Fruit fly (Drosophila melanogaster): ENCODE results near the gene CG3961.

The CG3961 gene

dm6 chr3L:18890283-18891175 is at the start of gene CG3961 (continued):
- peak; percentile 79 for TF ChIP-seq maf-S (GFP tag; optimal IDR thresholded peaks at IDR 0.05)
- peak; percentile 99 for TF ChIP-seq CG1529 (GFP tag; optimal IDR thresholded peaks at IDR 0.05)
- no peak for TF ChIP-seq Lpt (GFP tag; optimal IDR thresholded peaks at IDR 0.05)
- peak; percentile 72 for TF ChIP-seq CTCF (GFP tag; optimal IDR thresholded peaks at IDR 0.05)
- TF ChIP-seq CG6791 (GFP tag; IDR thresholded peaks at IDR 0.05; ENCODE audit: partially characterized antibody): 0 out of 3 replicates have a peak, but pooled peaks have one; percentile 21
- TF ChIP-seq CG14860 (GFP tag; IDR thresholded peaks at IDR 0.05; ENCODE audit: partially characterized antibody): no peak
- peak; percentile 94 for TF ChIP-seq vvl (GFP tag; IDR thresholded peaks at IDR 0.05)
- TF ChIP-seq CG31441 (GFP tag; IDR thresholded peaks at IDR 0.05): peak; percentile 99
- TF ChIP-seq CG12104 (GFP tag; optimal IDR thresholded peaks at IDR 0.05): peak; percentile 98
- no peak for TF ChIP-seq pzg (GFP tag; optimal IDR thresholded peaks at IDR 0.05)
- TF ChIP-seq CG15514 (GFP tag; optimal IDR thresholded peaks at IDR 0.05): peak; percentile 81
- TF ChIP-seq CoRest (tag; optimal IDR thresholded peaks at IDR 0.05): peak; percentile 99
- no peak for TF ChIP-seq dan (GFP tag; IDR thresholded peaks at IDR 0.05)
- TF ChIP-seq Hr3 (GFP tag; optimal IDR thresholded peaks at IDR 0.05): peak; percentile 98
- peak; percentile 98 for TF ChIP-seq CG8388 (GFP tag; optimal IDR thresholded peaks at IDR 0.05)
- peak; percentile 89 for TF ChIP-seq sisA (GFP tag; IDR thresholded peaks at IDR 0.05)
- peak; percentile 96 for TF ChIP-seq Hsf (GFP tag; optimal IDR thresholded peaks at IDR 0.05)
- peak; percentile 82 for TF ChIP-seq CG4730 (GFP tag; IDR thresholded peaks at IDR 0.05)
- peak; percentile 88 for TF ChIP-seq ranshi (GFP tag; IDR thresholded peaks at IDR 0.05)
- TF ChIP-seq CG17328 (GFP tag; IDR thresholded peaks at IDR 0.05): peak; percentile 92
- peak; percentile 97 for TF ChIP-seq CG9437 (GFP tag; optimal IDR thresholded peaks at IDR 0.05)
- TF ChIP-seq CG10431 (GFP tag; optimal IDR thresholded peaks at IDR 0.05): peak; percentile 93
- peak; percentile 98 for TF ChIP-seq fd96Cb (tag; optimal IDR thresholded peaks at IDR 0.05)
- peak; percentile 59 for TF ChIP-seq luna (GFP tag; optimal IDR thresholded peaks at IDR 0.05)
- TF ChIP-seq CG11723 (GFP tag; optimal IDR thresholded peaks at IDR 0.05): peak; percentile 97
- no peak for TF ChIP-seq lov (optimal IDR thresholded peaks at IDR 0.05)
- 0 out of 3 replicates have a peak, but pooled peaks have one; percentile 39 for TF ChIP-seq lov (GFP tag; IDR thresholded peaks at IDR 0.05)
- TF ChIP-seq CG32772 (GFP tag; IDR thresholded peaks at IDR 0.05): peak; percentile 93
- TF ChIP-seq CG9876 (GFP tag; optimal IDR thresholded peaks at IDR 0.05): peak; percentile 57
- TF ChIP-seq CG9797 (GFP tag; optimal IDR thresholded peaks at IDR 0.05): peak; percentile 56
- no peak for TF ChIP-seq CG5953 (GFP tag; IDR thresholded peaks at IDR 0.05)
- TF ChIP-seq da (GFP tag; optimal IDR thresholded peaks at IDR 0.05): peak; percentile 53
- TF ChIP-seq CG10267 (tag; optimal IDR thresholded peaks at IDR 0.05): peak; percentile 96
- TF ChIP-seq unc-4 (GFP tag; IDR thresholded peaks at IDR 0.05; ENCODE audit: partially characterized antibody): no peak
- peak; percentile 63 for TF ChIP-seq CG11696 (GFP tag; IDR thresholded peaks at IDR 0.05)
- peak; percentile 73 for TF ChIP-seq CG11398 (GFP tag; optimal IDR thresholded peaks at IDR 0.05)
- TF ChIP-seq CG14014 (GFP tag; IDR thresholded peaks at IDR 0.05): peak; percentile 88
- TF ChIP-seq Dip2 (GFP tag; IDR thresholded peaks at IDR 0.05): no peak; the same call in 1 of the 2 replicates
- TF ChIP-seq CG17359 (tag; optimal IDR thresholded peaks at IDR 0.05): peak; percentile 97
- no peak for TF ChIP-seq CG14965 (GFP tag; optimal IDR thresholded peaks at IDR 0.05; ENCODE audit: borderline replicate concordance)
- peak; percentile 91 to 99 for TF ChIP-seq Hr51 (GFP tag; optimal IDR thresholded peaks at IDR 0.05)
- TF ChIP-seq CG12299 (tag; optimal IDR thresholded peaks at IDR 0.05): peak; percentile 95
- no peak for TF ChIP-seq br (optimal IDR thresholded peaks at IDR 0.05)
- peak; percentile 2 for TF ChIP-seq CG4282 (GFP tag; optimal IDR thresholded peaks at IDR 0.05)
- TF ChIP-seq wor (GFP tag; IDR thresholded peaks at IDR 0.05): peak; percentile 95
- peak; percentile 98 for TF ChIP-seq CG13775 (GFP tag; optimal IDR thresholded peaks at IDR 0.05)
- TF ChIP-seq Ets97D (GFP tag; optimal IDR thresholded peaks at IDR 0.05): peak; percentile 40
- TF ChIP-seq NK7.1 (GFP tag; optimal IDR thresholded peaks at IDR 0.05): peak; percentile 81
- TF ChIP-seq lmd (GFP tag; IDR thresholded peaks at IDR 0.05): peak; percentile 94
- TF ChIP-seq CG34376 (GFP tag; optimal IDR thresholded peaks at IDR 0.05): peak; percentile 84

All from whole organism, embryonic.